Worm (Caenorhabditis elegans) whole organism, L3 larva: Measurements from ENCODE around the gene cest-2.2.

Source experiments
- R02D3.7 ChIP-seq: fragments of 150-350 bp; optimal IDR thresholded peaks from 2 replicates; lab custom pipeline; 2014; ENCODE audit warnings: missing biosample characterization, missing genetic modification characterization
- aly-2 ChIP-seq: fragments of 150-350 bp; optimal IDR thresholded peaks from 2 replicates; lab custom pipeline; 2014; ENCODE audit warnings: missing biosample characterization, missing genetic modification characterization
- ceh-16 ChIP-seq: sonication (generic microtip); optimal IDR thresholded peaks from 2 replicates; lab custom pipeline; 2017; ENCODE audit warnings: missing biosample characterization, missing genetic modification characterization
- ceh-28 ChIP-seq: fragments of 150-350 bp; optimal IDR thresholded peaks from 2 replicates; lab custom pipeline; 2014; ENCODE audit warnings: missing biosample characterization, missing genetic modification reagents, missing genetic modification characterization
- ceh-82 ChIP-seq: fragments of 150-350 bp; optimal IDR thresholded peaks from 2 replicates; lab custom pipeline; 2014; ENCODE audit warnings: missing biosample characterization, missing genetic modification characterization
- ceh-9 ChIP-seq: sonication (generic microtip); optimal IDR thresholded peaks from 2 replicates; lab custom pipeline; 2018; ENCODE audit warnings: missing biosample characterization, missing genetic modification characterization
- egl-27 ChIP-seq: sonication (generic microtip); optimal IDR thresholded peaks from 4 replicates; lab custom pipeline; 2017; ENCODE audit warnings: missing biosample characterization, missing genetic modification reagents, missing genetic modification characterization
- egl-5 ChIP-seq: fragments of 150-350 bp; optimal IDR thresholded peaks from 2 replicates; lab custom pipeline; 2017; ENCODE audit warnings: missing biosample characterization, missing genetic modification reagents, missing genetic modification characterization, inconsistent platforms
- elt-1 ChIP-seq: fragments of 150-350 bp; optimal IDR thresholded peaks from 2 replicates; lab custom pipeline; 2014; ENCODE audit warnings: missing biosample characterization, missing genetic modification characterization
- elt-2 ChIP-seq: sonication (generic microtip); optimal IDR thresholded peaks from 2 replicates; lab custom pipeline; 2016; ENCODE audit warnings: missing genetic modification reagents, mild to moderate bottlenecking, missing genetic modification characterization, missing compliant biosample characterization
- fkh-10 ChIP-seq: sonication (generic microtip); optimal IDR thresholded peaks from 2 replicates; lab custom pipeline; 2017; ENCODE audit warnings: missing biosample characterization, missing genetic modification reagents, missing genetic modification characterization
- fkh-2 ChIP-seq: fragments of 150-350 bp; optimal IDR thresholded peaks from 2 replicates; lab custom pipeline; 2014; ENCODE audit warnings: missing biosample characterization, missing genetic modification reagents, missing genetic modification characterization
- fos-1 ChIP-seq: fragments of 150-350 bp; optimal IDR thresholded peaks from 2 replicates; lab custom pipeline; 2014; ENCODE audit warnings: missing biosample characterization, missing genetic modification characterization
- hmg-11 ChIP-seq: sonication (generic microtip); optimal IDR thresholded peaks from 2 replicates; lab custom pipeline; 2016; ENCODE audit warnings: missing genetic modification characterization, missing compliant biosample characterization
- jun-1 ChIP-seq: fragments of 150-350 bp; optimal IDR thresholded peaks from 2 replicates; lab custom pipeline; 2014; ENCODE audit warnings: missing biosample characterization, missing genetic modification reagents, missing genetic modification characterization
- lin-15B ChIP-seq: fragments of 150-350 bp; optimal IDR thresholded peaks from 2 replicates; lab custom pipeline; 2014; ENCODE audit warnings: missing biosample characterization, missing genetic modification characterization
- lin-39 ChIP-seq: fragments of 150-350 bp; optimal IDR thresholded peaks from 2 replicates; lab custom pipeline; 2018; ENCODE audit warnings: missing biosample characterization, missing genetic modification reagents, missing genetic modification characterization
- lsy-12 ChIP-seq: sonication (generic microtip); optimal IDR thresholded peaks from 2 replicates; lab custom pipeline; 2016; ENCODE audit warnings: mild to moderate bottlenecking, missing genetic modification characterization, missing compliant biosample characterization
- mdl-1 ChIP-seq: fragments of 150-350 bp; optimal IDR thresholded peaks from 2 replicates; lab custom pipeline; 2014; ENCODE audit warnings: missing biosample characterization, missing genetic modification characterization
- mml-1 ChIP-seq: fragments of 150-350 bp; sonication (generic microtip); optimal IDR thresholded peaks from 3 replicates; lab custom pipeline; 2014; ENCODE audit warnings: missing biosample characterization, missing genetic modification characterization
- nfya-1 ChIP-seq: sonication (generic microtip); optimal IDR thresholded peaks from 2 replicates; lab custom pipeline; 2017; ENCODE audit warnings: missing genetic modification characterization, mild to moderate bottlenecking, missing compliant biosample characterization, antibody characterized with exemption, moderate library complexity; ENCODE audit not compliant: insufficient read depth
- nhr-12 ChIP-seq: fragments of 150-350 bp; optimal IDR thresholded peaks from 2 replicates; lab custom pipeline; 2014; ENCODE audit warnings: missing biosample characterization, missing genetic modification characterization
- nhr-23 ChIP-seq: fragments of 150-350 bp; optimal IDR thresholded peaks from 2 replicates; lab custom pipeline; 2014; ENCODE audit warnings: missing biosample characterization, missing genetic modification reagents, missing genetic modification characterization
- nhr-237 ChIP-seq: fragments of 150-350 bp; optimal IDR thresholded peaks from 2 replicates; lab custom pipeline; 2014; ENCODE audit warnings: missing biosample characterization, missing genetic modification characterization
- nhr-25 ChIP-seq: sonication (generic microtip); optimal IDR thresholded peaks from 2 replicates; lab custom pipeline; 2017; ENCODE audit warnings: missing biosample characterization, missing genetic modification characterization
- nhr-28 ChIP-seq: fragments of 150-350 bp; optimal IDR thresholded peaks from 2 replicates; lab custom pipeline; 2014; ENCODE audit warnings: missing biosample characterization, missing genetic modification characterization
- nhr-43 ChIP-seq: sonication (generic microtip); optimal IDR thresholded peaks from 2 replicates; lab custom pipeline; 2016; ENCODE audit warnings: mild to moderate bottlenecking, missing genetic modification characterization, missing compliant biosample characterization; ENCODE audit not compliant: poor library complexity, severe bottlenecking
- pha-4 ChIP-seq: fragments of 150-350 bp; optimal IDR thresholded peaks from 2 replicates; lab custom pipeline; 2014; ENCODE audit warnings: missing biosample characterization, missing genetic modification reagents, missing genetic modification characterization
- pqm-1 ChIP-seq: fragments of 150-350 bp; optimal IDR thresholded peaks from 2 replicates; lab custom pipeline; 2017; ENCODE audit warnings: missing biosample characterization, missing genetic modification characterization, inconsistent platforms
- sea-2 ChIP-seq: fragments of 150-350 bp; sonication (generic microtip); optimal IDR thresholded peaks from 4 replicates; lab custom pipeline; 2014; ENCODE audit warnings: missing biosample characterization, missing genetic modification reagents, missing genetic modification characterization
- snpc-4 ChIP-seq: fragments of 150-350 bp; optimal IDR thresholded peaks from 2 replicates; lab custom pipeline; 2014; ENCODE audit warnings: missing biosample characterization, missing genetic modification characterization
- tbx-2 ChIP-seq: sonication (generic microtip); optimal IDR thresholded peaks from 2 replicates; lab custom pipeline; 2016; ENCODE audit warnings: mild to moderate bottlenecking, missing genetic modification characterization, missing compliant biosample characterization
- unc-39 ChIP-seq: sonication (generic microtip); optimal IDR thresholded peaks from 4 replicates; lab custom pipeline; 2017; ENCODE audit warnings: missing biosample characterization, missing genetic modification characterization
- zag-1 ChIP-seq: fragments of 150-350 bp; optimal IDR thresholded peaks from 2 replicates; lab custom pipeline; 2014; ENCODE audit warnings: missing biosample characterization, missing genetic modification characterization
- ztf-4 ChIP-seq: fragments of 150-350 bp; optimal IDR thresholded peaks from 2 replicates; lab custom pipeline; 2014; ENCODE audit warnings: missing biosample characterization, missing genetic modification characterization

Gene cest-2.2

ce11 chrV:14187104-14187503 is 11.9 kb upstream of the cest-2.2 start:
- no peak for TF ChIP-seq zag-1 (tag; lab: Kevin White, UChicago)
- no peak for TF ChIP-seq snpc-4
- no peak for TF ChIP-seq ceh-9 (tag; lab: Kevin White, UChicago)
- TF ChIP-seq mdl-1 (tag; lab: Kevin White, UChicago), result no peak
- no peak for TF ChIP-seq aly-2 (tag; lab: Kevin White, UChicago)
- TF ChIP-seq nhr-237, result no peak
- no peak for TF ChIP-seq mml-1 (tag; lab: Kevin White, UChicago)
- no peak for TF ChIP-seq sea-2 (GFP tag; lab: Kevin White, UChicago)
- no peak for TF ChIP-seq nhr-12
- TF ChIP-seq jun-1 (tag; lab: Kevin White, UChicago), result no peak
- no peak for TF ChIP-seq elt-1 (tag; lab: Kevin White, UChicago)
- no peak for TF ChIP-seq pha-4
- no peak for TF ChIP-seq hmg-11
- TF ChIP-seq ceh-28, result no peak
- TF ChIP-seq nfya-1 (tag; lab: Kevin White, UChicago), result no peak
- TF ChIP-seq fkh-2 (tag; lab: Kevin White, UChicago), result no peak
- no peak for TF ChIP-seq lsy-12

ce11 chrV:14185438-14185837 is 10.3 kb upstream of the cest-2.2 start, which contains the start of the genes trm-1 and ints-2:
trm-1 (minus strand) TSS chrV:14185612.
ints-2 (plus strand) TSS chrV:14185686.
- TF ChIP-seq lin-39 (tag; lab: Kevin White, UChicago) (peak; percentile 66), nhr-43 (peak; percentile 54), jun-1 (tag; lab: Kevin White, UChicago) (peak; percentile 32), tbx-2 (tag; lab: Kevin White, UChicago) (no peak), pqm-1 (peak; percentile 36), elt-2 (tag; lab: Kevin White, UChicago) (peak; percentile 21), pha-4 (peak; percentile 78), elt-1 (tag; lab: Kevin White, UChicago) (no peak), nhr-12 (no peak), unc-39 (no peak), R02D3.7 (tag; lab: Kevin White, UChicago) (peak; percentile 47), lin-15B (tag; lab: Kevin White, UChicago) (peak; percentile 90), ceh-82 (tag; lab: Kevin White, UChicago) (no peak), nhr-23 (tag; lab: Kevin White, UChicago) (peak; percentile 55), ceh-28 (peak; percentile 2), nfya-1 (tag; lab: Kevin White, UChicago) (peak; percentile 66), egl-27 (tag; lab: Kevin White, UChicago) (no peak), ztf-4 (tag; lab: Kevin White, UChicago) (no peak), lsy-12 (no peak), hmg-11 (peak; percentile 62), egl-5 (tag; lab: Kevin White, UChicago) (peak; percentile 3), nhr-25 (tag; lab: Kevin White, UChicago) (peak; percentile 36), ceh-16 (tag; lab: Kevin White, UChicago) (no peak), nhr-28 (tag; lab: Kevin White, UChicago) (no peak), mml-1 (tag; lab: Kevin White, UChicago) (no peak), mdl-1 (tag; lab: Kevin White, UChicago) (no peak), fkh-10 (GFP tag; lab: Kevin White, UChicago) (peak; percentile 57)

DNA sequence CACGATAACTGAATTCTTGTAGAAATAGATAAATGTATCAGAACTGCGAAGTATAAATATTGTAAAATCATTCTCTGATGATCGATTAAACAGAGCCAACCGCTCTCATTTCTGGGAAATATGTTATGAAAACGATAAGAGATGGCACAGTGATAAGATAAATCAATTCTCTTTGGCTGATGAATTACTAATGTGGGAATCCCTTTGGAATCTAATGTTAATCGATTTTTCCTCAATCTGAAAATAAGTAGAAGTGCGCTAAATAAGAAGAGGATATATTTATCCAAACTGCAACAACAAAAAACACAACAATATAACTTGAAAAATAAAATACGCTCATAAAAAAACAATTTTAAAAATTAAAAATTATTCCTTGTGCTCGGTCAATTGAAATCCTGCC is 7.7 kb upstream of the cest-2.2 start, which contains the start of gene cest-2.3:
Gene cest-2.3 (minus strand): TSS at position 101 of the 400 bp plus-strand sequence.
- TF ChIP-seq tbx-2 (tag; lab: Kevin White, UChicago) (no peak), egl-27 (tag; lab: Kevin White, UChicago) (no peak), lin-39 (tag; lab: Kevin White, UChicago) (no peak), R02D3.7 (tag; lab: Kevin White, UChicago) (no peak), lin-15B (tag; lab: Kevin White, UChicago) (no peak), fos-1 (tag; lab: Kevin White, UChicago) (no peak)

DNA sequence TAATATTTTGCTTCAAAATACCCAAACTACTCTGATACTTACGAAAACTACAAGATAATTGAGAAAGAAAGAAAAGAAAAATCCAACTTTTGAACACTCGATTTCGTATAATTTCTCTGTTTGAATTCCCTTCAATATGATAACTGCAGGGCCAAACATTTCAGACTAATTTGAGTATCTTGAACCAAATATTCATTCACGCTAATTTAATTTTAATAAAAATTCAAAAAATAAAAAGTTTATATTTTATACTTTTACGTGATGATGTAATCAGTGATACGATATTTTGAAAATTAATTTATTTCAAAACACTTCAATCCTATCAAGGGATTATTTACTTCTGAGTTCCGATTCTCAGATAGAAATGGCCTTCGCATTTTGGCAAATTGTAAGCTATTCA is 4.8 kb upstream of the cest-2.2 start, which contains the start of gene ZC376.8:
Gene ZC376.8 (plus strand): TSS at position 301 of the 400 bp plus-strand sequence.
- no peak for TF ChIP-seq nhr-12
- no peak for TF ChIP-seq mdl-1 (tag; lab: Kevin White, UChicago)
- no peak for TF ChIP-seq tbx-2 (tag; lab: Kevin White, UChicago)
